Fruit fly (Drosophila melanogaster): Measurements from ENCODE around the gene RpL26.

RpL26 gene

DNA sequence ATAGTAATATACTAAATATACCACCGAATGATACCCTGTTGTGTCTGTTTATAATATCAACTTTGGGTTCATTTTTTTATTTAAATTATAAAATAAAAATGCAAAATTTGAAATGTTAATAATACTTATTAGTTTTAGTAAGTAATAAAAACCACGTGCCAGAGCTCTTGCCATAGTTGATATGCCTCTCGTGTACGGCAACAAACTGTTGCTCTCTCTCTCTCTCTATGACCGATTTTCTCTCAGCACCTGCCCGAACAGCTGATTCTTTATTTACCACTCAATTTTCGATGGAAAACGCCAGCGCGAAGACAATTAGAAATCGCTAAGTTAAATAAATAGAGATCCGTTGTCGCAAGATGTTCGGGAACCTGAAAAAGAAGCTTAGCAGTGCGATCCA is 31.2 kb upstream of the RpL26 start, which contains the start of gene Dysb (continued):
- no peak for TF ChIP-seq Dfd (GFP tag; optimal IDR thresholded peaks at IDR 0.05)
- peak; percentile 34 for TF ChIP-seq CG8944 (GFP tag; optimal IDR thresholded peaks at IDR 0.05)
- TF ChIP-seq cato (GFP tag; optimal IDR thresholded peaks at IDR 0.05; ENCODE audit: borderline replicate concordance): peak; percentile 54
- TF ChIP-seq ci (GFP tag; IDR thresholded peaks at IDR 0.05): peak; percentile 95
- peak; percentile 88 for TF ChIP-seq BtbVII (GFP tag; optimal IDR thresholded peaks at IDR 0.05)
- peak; percentile 24; the same call in 1 of the 2 replicates for TF ChIP-seq unc-4 (GFP tag; IDR thresholded peaks at IDR 0.05; ENCODE audit: partially characterized antibody)
- TF ChIP-seq CG17186 (GFP tag; optimal IDR thresholded peaks at IDR 0.05): no peak
- peak; percentile 43 for TF ChIP-seq CG13123 (GFP tag; optimal IDR thresholded peaks at IDR 0.05)
- peak; percentile 82 for TF ChIP-seq ap (GFP tag; IDR thresholded peaks at IDR 0.05)
- TF ChIP-seq wor (GFP tag; IDR thresholded peaks at IDR 0.05): peak; percentile 43; the same call in 1 of the 2 replicates
- peak; percentile 54; the same call in 1 of the 2 replicates for TF ChIP-seq Nf-YA (GFP tag; IDR thresholded peaks at IDR 0.05)
- no peak for TF ChIP-seq Sin3A (optimal IDR thresholded peaks at IDR 0.05)
- no peak for TF ChIP-seq pita (GFP tag; optimal IDR thresholded peaks at IDR 0.05)
- peak; percentile 70; the same call in 1 of the 3 replicates for TF ChIP-seq C15 (GFP tag; IDR thresholded peaks at IDR 0.05)
- TF ChIP-seq Gsc (GFP tag; IDR thresholded peaks at IDR 0.05): no peak
- peak; percentile 65 for TF ChIP-seq CG12744 (GFP tag; optimal IDR thresholded peaks at IDR 0.05)
- peak; percentile 90 for TF ChIP-seq gce (GFP tag; IDR thresholded peaks at IDR 0.05)
- TF ChIP-seq ash1 (GFP tag; optimal IDR thresholded peaks at IDR 0.05): no peak
- peak; percentile 88 for TF ChIP-seq Blimp-1 (GFP tag; optimal IDR thresholded peaks at IDR 0.05)
- TF ChIP-seq dm (GFP tag; optimal IDR thresholded peaks at IDR 0.05): no peak
- TF ChIP-seq Stat92E (GFP tag; optimal IDR thresholded peaks at IDR 0.05): peak in 1 of 3 experiments; percentile 68
- TF ChIP-seq Nf-YC (tag; optimal IDR thresholded peaks at IDR 0.05): peak; percentile 83
- peak; percentile 70; the same call in 1 of the 3 replicates for TF ChIP-seq z (GFP tag; IDR thresholded peaks at IDR 0.05)
- peak; percentile 90 for TF ChIP-seq Gug (GFP tag; IDR thresholded peaks at IDR 0.05)
- TF ChIP-seq CG12071 (GFP tag; optimal IDR thresholded peaks at IDR 0.05): peak; percentile 79
- TF ChIP-seq insv (GFP tag; optimal IDR thresholded peaks at IDR 0.05): peak in 1 of 2 experiments; percentile 63
- no peak; the same call in none of the 2 replicates for TF ChIP-seq ssp (GFP tag; IDR thresholded peaks at IDR 0.05)
- TF ChIP-seq Rfx (GFP tag; IDR thresholded peaks at IDR 0.05): peak; percentile 96
- TF ChIP-seq E2f1 (GFP tag; IDR thresholded peaks at IDR 0.05): peak; percentile 91
- peak; percentile 66 for TF ChIP-seq Camta (GFP tag; optimal IDR thresholded peaks at IDR 0.05)
- no peak for TF ChIP-seq emc (GFP tag; optimal IDR thresholded peaks at IDR 0.05)
- peak; percentile 82 for TF ChIP-seq CG4328 (GFP tag; optimal IDR thresholded peaks at IDR 0.05)
- TF ChIP-seq CG33557 (GFP tag; optimal IDR thresholded peaks at IDR 0.05): peak; percentile 65
- peak; percentile 78 for TF ChIP-seq bowl (GFP tag; IDR thresholded peaks at IDR 0.05)
- TF ChIP-seq CG2712 (tag; optimal IDR thresholded peaks at IDR 0.05): peak; percentile 94
- TF ChIP-seq knrl (GFP tag; IDR thresholded peaks at IDR 0.05; ENCODE audit: partially characterized antibody): no peak
- TF ChIP-seq ewg (GFP tag; optimal IDR thresholded peaks at IDR 0.05): peak; percentile 76
- TF ChIP-seq CG4730 (GFP tag; IDR thresholded peaks at IDR 0.05): peak; percentile 82
- TF ChIP-seq Fer1 (GFP tag; optimal IDR thresholded peaks at IDR 0.05): peak; percentile 90
- peak; percentile 76 for TF ChIP-seq E2f2 (GFP tag; IDR thresholded peaks at IDR 0.05)
- TF ChIP-seq dpn (GFP tag; optimal IDR thresholded peaks at IDR 0.05): peak; percentile 62 to 86
- peak; percentile 75 for TF ChIP-seq mam (GFP tag; optimal IDR thresholded peaks at IDR 0.05)
- TF ChIP-seq tup (GFP tag; optimal IDR thresholded peaks at IDR 0.05): peak; percentile 53
- peak; percentile 85 for TF ChIP-seq CG3847 (GFP tag; IDR thresholded peaks at IDR 0.05)
- TF ChIP-seq Max (GFP tag; optimal IDR thresholded peaks at IDR 0.05): peak; percentile 67
- peak; percentile 87 for TF ChIP-seq HmgZ (tag; optimal IDR thresholded peaks at IDR 0.05)
- TF ChIP-seq cad (GFP tag; optimal IDR thresholded peaks at IDR 0.05): no peak
- TF ChIP-seq bsh (GFP tag; optimal IDR thresholded peaks at IDR 0.05): peak; percentile 48 to 92
- TF ChIP-seq lov (optimal IDR thresholded peaks at IDR 0.05): no peak
- peak; percentile 83 for TF ChIP-seq lov (GFP tag; IDR thresholded peaks at IDR 0.05)
- peak; percentile 11; the same call in 1 of the 3 replicates for TF ChIP-seq Doc3 (GFP tag; IDR thresholded peaks at IDR 0.05; ENCODE audit: partially characterized antibody)
